Fruit fly (Drosophila melanogaster): ENCODE measurements around the gene CG14316.

The CG14316 gene

dm6 chr3R:18167416-18168237 is 15.7 kb downstream of the CG14316 start, which contains the start of gene wrd (continued):
- TF ChIP-seq CG14710 (tag; optimal IDR thresholded peaks at IDR 0.05) (peak; percentile 33), Meics (GFP tag; optimal IDR thresholded peaks at IDR 0.05) (peak; percentile 43), Xrp1 (GFP tag; IDR thresholded peaks at IDR 0.05) (no peak), psq (GFP tag; optimal IDR thresholded peaks at IDR 0.05) (no peak), CG4424 (GFP tag; optimal IDR thresholded peaks at IDR 0.05) (peak; percentile 2), Abd-B (GFP tag; optimal IDR thresholded peaks at IDR 0.05) (peak; percentile 29), CG1233 (GFP tag; optimal IDR thresholded peaks at IDR 0.05) (no peak), Vsx1 (GFP tag; optimal IDR thresholded peaks at IDR 0.05) (no peak), CG32772 (GFP tag; IDR thresholded peaks at IDR 0.05) (no peak), HLH3B (GFP tag; IDR thresholded peaks at IDR 0.05) (peak; percentile 25; the same call in 1 of the 2 replicates), sd (tag; optimal IDR thresholded peaks at IDR 0.05) (peak; percentile 30), dysf (GFP tag; IDR thresholded peaks at IDR 0.05) (0 out of 3 replicates have a peak, but pooled peaks have one; percentile 27), slbo (GFP tag; IDR thresholded peaks at IDR 0.05) (peak; percentile 50; the same call in 1 of the 2 replicates), phol (tag; optimal IDR thresholded peaks at IDR 0.05) (peak; percentile 16), CG17385 (GFP tag; optimal IDR thresholded peaks at IDR 0.05) (peak; percentile 22), dan (GFP tag; IDR thresholded peaks at IDR 0.05) (no peak), CG13123 (GFP tag; optimal IDR thresholded peaks at IDR 0.05) (no peak), CG10431 (GFP tag; optimal IDR thresholded peaks at IDR 0.05) (no peak), tio (GFP tag; optimal IDR thresholded peaks at IDR 0.05) (peak; percentile 22), MESR4 (GFP tag; optimal IDR thresholded peaks at IDR 0.05) (peak; percentile 70), ftz-f1 (GFP tag; optimal IDR thresholded peaks at IDR 0.05) (peak; percentile 75), CG34224 (GFP tag; IDR thresholded peaks at IDR 0.05; ENCODE audit: partially characterized antibody) (no peak; the same call in 2 of the 3 replicates), onecut (GFP tag; IDR thresholded peaks at IDR 0.05) (no peak), kni (GFP tag; optimal IDR thresholded peaks at IDR 0.05) (peak; percentile 6), NFAT (GFP tag; IDR thresholded peaks at IDR 0.05) (peak; percentile 50; the same call in 1 of the 2 replicates), Fer1 (GFP tag; optimal IDR thresholded peaks at IDR 0.05) (peak; percentile 13), CG4360 (GFP tag; IDR thresholded peaks at IDR 0.05) (no peak), CG4730 (GFP tag; IDR thresholded peaks at IDR 0.05) (no peak), Doc3 (GFP tag; IDR thresholded peaks at IDR 0.05; ENCODE audit: partially characterized antibody) (no peak), Deaf1 (tag; optimal IDR thresholded peaks at IDR 0.05) (peak; percentile 39), CG10543 (GFP tag; optimal IDR thresholded peaks at IDR 0.05) (peak; percentile 9), nmo (GFP tag; optimal IDR thresholded peaks at IDR 0.05) (peak; percentile 38), Ssrp (tag; optimal IDR thresholded peaks at IDR 0.05) (peak; percentile 32), CG1602 (GFP tag; optimal IDR thresholded peaks at IDR 0.05) (peak; percentile 35), CG10267 (tag; optimal IDR thresholded peaks at IDR 0.05) (peak; percentile 3), CG11247 (GFP tag; IDR thresholded peaks at IDR 0.05) (no peak), grau (tag; optimal IDR thresholded peaks at IDR 0.05) (peak; percentile 33), CG1603 (tag; optimal IDR thresholded peaks at IDR 0.05) (peak; percentile 43), CG31441 (GFP tag; IDR thresholded peaks at IDR 0.05) (peak; percentile 27; the same call in 1 of the 2 replicates), Myb (GFP tag; optimal IDR thresholded peaks at IDR 0.05) (no peak), Max (GFP tag; optimal IDR thresholded peaks at IDR 0.05) (no peak), ara (GFP tag; IDR thresholded peaks at IDR 0.05) (no peak), fd64A (GFP tag; optimal IDR thresholded peaks at IDR 0.05) (no peak), Hr51 (GFP tag; optimal IDR thresholded peaks at IDR 0.05) (peak in 1 of 2 experiments; percentile 40), CG34376 (GFP tag; optimal IDR thresholded peaks at IDR 0.05) (peak; percentile 23), ind (GFP tag; optimal IDR thresholded peaks at IDR 0.05) (peak; percentile 47), CG7745 (tag; optimal IDR thresholded peaks at IDR 0.05) (no peak), D (optimal IDR thresholded peaks at IDR 0.05) (no peak), D (GFP tag; optimal IDR thresholded peaks at IDR 0.05) (no peak)

Data from whole organism, embryonic.